Fruit fly (Drosophila melanogaster) whole organism, embryonic: ENCODE results near the gene dsd.

ENCODE experiments used
- BEAF-32 ChIP-seq: fragments of 200-800 bp; sonication (Bioruptor generic); optimal IDR thresholded peaks from 3 replicates; lab custom pipeline; 2017; ENCODE audit warnings: missing biosample characterization, missing genetic modification characterization, mild to moderate bottlenecking, moderate library complexity, missing genetic modification reagents
- Bteb2 ChIP-seq: fragments of 200-800 bp; sonication (Bioruptor generic); optimal IDR thresholded peaks from 2 replicates; lab custom pipeline; 2016; ENCODE audit warnings: missing biosample characterization, missing genetic modification characterization
- C15 ChIP-seq: fragments of 200-800 bp; sonication (Bioruptor generic); IDR thresholded peaks from 3 replicates; pipeline ENCODE4 v1.3.6; 2022; ENCODE audit warnings: missing biosample characterization, missing genetic modification characterization
- CG1024 ChIP-seq: fragments of 200-800 bp; sonication (Bioruptor generic); IDR thresholded peaks from 2 replicates; pipeline ENCODE4 v1.3.6; 2022; ENCODE audit warnings: missing biosample characterization, missing genetic modification characterization
- CG10431 ChIP-seq: fragments of 200-800 bp; sonication (Bioruptor generic); optimal IDR thresholded peaks from 3 replicates; lab custom pipeline; 2018; ENCODE audit warnings: missing biosample characterization, mild to moderate bottlenecking, missing genetic modification characterization
- CG13424 ChIP-seq: fragments of 200-800 bp; sonication (Bioruptor generic); optimal IDR thresholded peaks from 2 replicates; lab custom pipeline; 2019; ENCODE audit warnings: missing biosample characterization, mild to moderate bottlenecking, missing genetic modification characterization, moderate library complexity
- CG13894 ChIP-seq: fragments of 200-800 bp; sonication (Bioruptor generic); optimal IDR thresholded peaks from 3 replicates; lab custom pipeline; 2018; ENCODE audit warnings: missing biosample characterization, mild to moderate bottlenecking, missing genetic modification characterization, moderate library complexity
- CG15696 ChIP-seq: fragments of 200-800 bp; sonication (Bioruptor generic); optimal IDR thresholded peaks from 2 replicates; lab custom pipeline; 2019; ENCODE audit warnings: missing biosample characterization, mild to moderate bottlenecking, missing genetic modification characterization, moderate library complexity
- CG17612 ChIP-seq: fragments of 200-800 bp; sonication (Bioruptor generic); IDR thresholded peaks from 2 replicates; pipeline ENCODE4 v1.3.6; 2022; ENCODE audit warnings: missing biosample characterization, missing genetic modification characterization
- CG31388 ChIP-seq: fragments of 200-800 bp; sonication (Bioruptor generic); optimal IDR thresholded peaks from 2 replicates; lab custom pipeline; 2016; ENCODE audit warnings: missing biosample characterization, missing genetic modification characterization
- CG34224 ChIP-seq: fragments of 200-800 bp; sonication (Bioruptor generic); IDR thresholded peaks from 3 replicates; pipeline ENCODE4 v1.3.6; 2022; ENCODE audit warnings: missing biosample characterization, missing genetic modification characterization; ENCODE audit not compliant: partially characterized antibody
- CG4404 ChIP-seq: fragments of 200-800 bp; sonication (Bioruptor generic); IDR thresholded peaks from 2 replicates; pipeline ENCODE4 v1.3.6; 2022; ENCODE audit warnings: missing biosample characterization, missing genetic modification characterization
- CG6254 ChIP-seq: fragments of 200-800 bp; sonication (Bioruptor generic); optimal IDR thresholded peaks from 3 replicates; lab custom pipeline; 2017; ENCODE audit warnings: mild to moderate bottlenecking, missing biosample characterization, missing genetic modification reagents, missing genetic modification characterization
- CG6654 ChIP-seq: fragments of 200-800 bp; sonication (Bioruptor generic); optimal IDR thresholded peaks from 2 replicates; lab custom pipeline; 2017; ENCODE audit warnings: missing biosample characterization, mild to moderate bottlenecking, missing genetic modification characterization
- CG7372 ChIP-seq: fragments of 200-800 bp; sonication (Bioruptor generic); IDR thresholded peaks from 2 replicates; pipeline ENCODE4 v1.3.6; 2022; ENCODE audit warnings: missing biosample characterization, missing genetic modification characterization
- D19B ChIP-seq: fragments of 200-800 bp; sonication (Bioruptor generic); optimal IDR thresholded peaks from 2 replicates; lab custom pipeline; 2017; ENCODE audit warnings: missing biosample characterization, mild to moderate bottlenecking, missing genetic modification characterization
- E2f2 ChIP-seq: fragments of 200-800 bp; sonication (Bioruptor generic); IDR thresholded peaks from 2 replicates; pipeline ENCODE4 v1.3.6; 2022; ENCODE audit warnings: missing biosample characterization, missing genetic modification characterization
- H2.0 ChIP-seq: fragments of 200-800 bp; sonication (Bioruptor generic); IDR thresholded peaks from 2 replicates; pipeline ENCODE4 v1.3.6; 2022; ENCODE audit warnings: missing biosample characterization, missing genetic modification characterization
- HHEX ChIP-seq: fragments of 200-800 bp; sonication (Bioruptor generic); optimal IDR thresholded peaks from 3 replicates; lab custom pipeline; 2017; ENCODE audit warnings: missing biosample characterization, mild to moderate bottlenecking, missing genetic modification characterization, missing genetic modification reagents
- Hey ChIP-seq: fragments of 200-800 bp; sonication (Bioruptor generic); optimal IDR thresholded peaks from 3 replicates; lab custom pipeline; 2018; ENCODE audit warnings: missing biosample characterization, mild to moderate bottlenecking, missing genetic modification characterization
- NfI ChIP-seq: fragments of 200-800 bp; sonication (Bioruptor generic); optimal IDR thresholded peaks from 3 replicates; lab custom pipeline; 2018; ENCODE audit warnings: missing biosample characterization, mild to moderate bottlenecking, missing genetic modification characterization, moderate library complexity
- Poxn ChIP-seq: fragments of 200-800 bp; sonication (Bioruptor generic); IDR thresholded peaks from 2 replicates; pipeline ENCODE4 v1.3.6; 2022; ENCODE audit warnings: missing biosample characterization, missing genetic modification characterization
- Side ChIP-seq: fragments of 200-800 bp; sonication (Bioruptor generic); optimal IDR thresholded peaks from 2 replicates; lab custom pipeline; 2016; ENCODE audit warnings: missing biosample characterization, missing genetic modification characterization
- Sox100B ChIP-seq: fragments of 200-800 bp; sonication (Bioruptor generic); optimal IDR thresholded peaks from 3 replicates; lab custom pipeline; 2018; ENCODE audit warnings: missing biosample characterization, mild to moderate bottlenecking, missing genetic modification characterization
- Sox102F ChIP-seq: fragments of 200-800 bp; sonication (Bioruptor generic); optimal IDR thresholded peaks from 2 replicates; lab custom pipeline; 2018; ENCODE audit warnings: missing biosample characterization, mild to moderate bottlenecking, missing genetic modification characterization, moderate library complexity
- TFAM ChIP-seq: fragments of 200-800 bp; sonication (Bioruptor generic); optimal IDR thresholded peaks from 2 replicates; lab custom pipeline; 2017; ENCODE audit warnings: missing biosample characterization, missing genetic modification characterization, inconsistent platforms
- ab ChIP-seq: fragments of 200-800 bp; sonication (Bioruptor generic); optimal IDR thresholded peaks from 2 replicates; lab custom pipeline; 2016; ENCODE audit warnings: missing biosample characterization, missing genetic modification characterization
- ac ChIP-seq: fragments of 200-800 bp; sonication (Bioruptor generic); optimal IDR thresholded peaks from 3 replicates; lab custom pipeline; 2017; ENCODE audit warnings: missing biosample characterization, mild to moderate bottlenecking, missing genetic modification characterization
- chif ChIP-seq, 2 experiments: fragments of 200-800 bp; sonication (Bioruptor generic); optimal IDR thresholded peaks; 3 replicates each; lab custom pipeline; 2016; ENCODE audit warnings: missing biosample characterization in 2 of 2, missing genetic modification characterization in 2 of 2
- cwo ChIP-seq: fragments of 200-800 bp; sonication (Bioruptor generic); optimal IDR thresholded peaks from 3 replicates; lab custom pipeline; 2017; ENCODE audit warnings: missing biosample characterization, missing genetic modification characterization, mild to moderate bottlenecking, moderate library complexity, missing genetic modification reagents
- disco-r ChIP-seq: fragments of 200-800 bp; sonication (Bioruptor generic); optimal IDR thresholded peaks from 2 replicates; lab custom pipeline; 2016; ENCODE audit warnings: missing biosample characterization, missing genetic modification characterization
- dmrt99B ChIP-seq: fragments of 200-800 bp; sonication (Bioruptor generic); optimal IDR thresholded peaks from 2 replicates; lab custom pipeline; 2018; ENCODE audit warnings: missing biosample characterization, mild to moderate bottlenecking, missing genetic modification characterization, moderate library complexity
- gro ChIP-seq: fragments of 200-800 bp; sonication (Bioruptor generic); optimal IDR thresholded peaks from 2 replicates; lab custom pipeline; 2016; ENCODE audit warnings: missing biosample characterization, missing genetic modification characterization
- lbe ChIP-seq: fragments of 200-800 bp; sonication (Bioruptor generic); optimal IDR thresholded peaks from 2 replicates; lab custom pipeline; 2016; ENCODE audit warnings: missing biosample characterization, mild to moderate bottlenecking, missing genetic modification characterization
- lilli ChIP-seq: fragments of 200-800 bp; sonication (Bioruptor generic); optimal IDR thresholded peaks from 3 replicates; lab custom pipeline; 2016; ENCODE audit warnings: missing biosample characterization, missing genetic modification characterization
- mirr ChIP-seq: fragments of 200-800 bp; sonication (Bioruptor generic); optimal IDR thresholded peaks from 3 replicates; lab custom pipeline; 2018; ENCODE audit warnings: missing biosample characterization, mild to moderate bottlenecking, missing genetic modification characterization
- nmo ChIP-seq: fragments of 200-800 bp; sonication (Bioruptor generic); optimal IDR thresholded peaks from 2 replicates; lab custom pipeline; 2018; ENCODE audit warnings: missing biosample characterization, mild to moderate bottlenecking, missing genetic modification characterization, moderate library complexity
- odd ChIP-seq: fragments of 200-800 bp; sonication (Bioruptor generic); optimal IDR thresholded peaks from 2 replicates; lab custom pipeline; 2017; ENCODE audit warnings: missing biosample characterization, mild to moderate bottlenecking, missing genetic modification characterization
- pho ChIP-seq: fragments of 200-800 bp; sonication (Bioruptor generic); optimal IDR thresholded peaks from 2 replicates; lab custom pipeline; 2016; ENCODE audit warnings: missing biosample characterization, missing genetic modification characterization
- phol ChIP-seq: fragments of 200-800 bp; sonication (Bioruptor generic); optimal IDR thresholded peaks from 3 replicates; lab custom pipeline; 2018; ENCODE audit warnings: missing biosample characterization, mild to moderate bottlenecking, missing genetic modification characterization, moderate library complexity
- repo ChIP-seq: fragments of 200-800 bp; sonication (Bioruptor generic); optimal IDR thresholded peaks from 2 replicates; lab custom pipeline; 2016; ENCODE audit warnings: missing biosample characterization, missing genetic modification characterization
- ro ChIP-seq: fragments of 200-800 bp; sonication (Bioruptor generic); IDR thresholded peaks from 2 replicates; pipeline ENCODE4 v1.3.6; 2022; ENCODE audit warnings: missing biosample characterization, missing genetic modification characterization
- run ChIP-seq: fragments of 200-800 bp; sonication (Bioruptor generic); optimal IDR thresholded peaks from 3 replicates; lab custom pipeline; 2018; ENCODE audit warnings: missing biosample characterization, mild to moderate bottlenecking, missing genetic modification characterization
- salm ChIP-seq: fragments of 200-800 bp; sonication (Bioruptor generic); optimal IDR thresholded peaks from 2 replicates; lab custom pipeline; 2018; ENCODE audit warnings: missing biosample characterization, mild to moderate bottlenecking, missing genetic modification characterization
- sens-2 ChIP-seq: fragments of 200-800 bp; sonication (Bioruptor generic); IDR thresholded peaks from 2 replicates; pipeline ENCODE4 v1.3.6; 2022; ENCODE audit warnings: missing biosample characterization, missing genetic modification characterization
- sisA ChIP-seq: fragments of 200-800 bp; sonication (Bioruptor generic); IDR thresholded peaks from 2 replicates; pipeline ENCODE4 v1.3.6; 2022; ENCODE audit warnings: missing biosample characterization, missing genetic modification characterization
- slbo ChIP-seq: fragments of 200-800 bp; sonication (Bioruptor generic); IDR thresholded peaks from 2 replicates; pipeline ENCODE4 v1.3.6; 2022; ENCODE audit warnings: missing biosample characterization, missing genetic modification characterization
- trh ChIP-seq: fragments of 200-800 bp; sonication (Bioruptor generic); optimal IDR thresholded peaks from 2 replicates; lab custom pipeline; 2016; ENCODE audit warnings: missing biosample characterization, missing genetic modification characterization
- tup ChIP-seq: fragments of 200-800 bp; sonication (Bioruptor generic); optimal IDR thresholded peaks from 2 replicates; lab custom pipeline; 2016; ENCODE audit warnings: missing biosample characterization, mild to moderate bottlenecking, missing genetic modification characterization, moderate library complexity
- twi ChIP-seq: fragments of 200-800 bp; optimal IDR thresholded peaks from 2 replicates; lab custom pipeline; 2019; ENCODE audit warnings: missing biosample characterization, mild to moderate bottlenecking, missing genetic modification characterization, moderate library complexity
- z ChIP-seq: fragments of 200-800 bp; sonication (Bioruptor generic); IDR thresholded peaks from 3 replicates; pipeline ENCODE4 v1.3.6; 2022; ENCODE audit warnings: missing biosample characterization, missing genetic modification characterization

dsd gene

dm6 chr3R:27554964-27555363, 52.2 kb downstream of the dsd start (continued):
- TF ChIP-seq CG4404 (GFP tag; lab: Robert Waterston, UW) = peak; percentile 56; the same call in 1 of the 2 replicates
- peak; percentile 68 for TF ChIP-seq cwo
- peak; percentile 59 for TF ChIP-seq run
- peak; percentile 79 for TF ChIP-seq slbo (GFP tag; lab: Robert Waterston, UW)
- peak; percentile 74 for TF ChIP-seq CG1024
- peak; percentile 69 for TF ChIP-seq Side (GFP tag; lab: Kevin White, UChicago)
- peak; percentile 81 for TF ChIP-seq NfI (GFP tag; lab: Kevin White, UChicago)
- peak; percentile 42 for TF ChIP-seq gro (GFP tag; lab: Kevin White, UChicago)
- TF ChIP-seq dmrt99B = peak; percentile 92
- peak; percentile 78 for TF ChIP-seq CG6254 (GFP tag; lab: Kevin White, UChicago)
- no peak for TF ChIP-seq TFAM (GFP tag; lab: Kevin White, UChicago)
- TF ChIP-seq CG15696 (tag; lab: Kevin White, UChicago) = peak; percentile 47
- TF ChIP-seq ac (GFP tag; lab: Kevin White, UChicago) = peak; percentile 53
- TF ChIP-seq CG13894 (tag; lab: Kevin White, UChicago) = no peak
- peak; percentile 53 for TF ChIP-seq trh (GFP tag; lab: Kevin White, UChicago)
- TF ChIP-seq salm (tag; lab: Kevin White, UChicago) = peak; percentile 83
- peak; percentile 74 for TF ChIP-seq sisA
- no peak for TF ChIP-seq C15 (GFP tag; lab: Robert Waterston, UW)
- TF ChIP-seq HHEX = peak; percentile 81
- 0 out of 3 replicates have a peak, but pooled peaks have one; percentile 18 for TF ChIP-seq z (GFP tag; lab: Robert Waterston, UW)
- peak; percentile 91 for TF ChIP-seq Sox102F (GFP tag; lab: Kevin White, UChicago)
- peak; percentile 25 for TF ChIP-seq CG31388 (GFP tag; lab: Kevin White, UChicago)
- peak; percentile 23 for TF ChIP-seq Bteb2 (GFP tag; lab: Kevin White, UChicago)
- no peak for TF ChIP-seq CG34224 (GFP tag; lab: Robert Waterston, UW)
- peak; percentile 43 for TF ChIP-seq D19B (GFP tag; lab: Kevin White, UChicago)
- TF ChIP-seq CG6654 (GFP tag; lab: Kevin White, UChicago) = peak; percentile 62
- peak; percentile 61 for TF ChIP-seq lilli (GFP tag; lab: Kevin White, UChicago)
- peak; percentile 45 for TF ChIP-seq repo
- peak; percentile 66 for TF ChIP-seq odd
- peak; percentile 54 for TF ChIP-seq ab (GFP tag; lab: Kevin White, UChicago)
- peak; percentile 78 to 83 for TF ChIP-seq chif (GFP tag; optimal IDR thresholded peaks at IDR 0.05; lab: Kevin White, UChicago)
- TF ChIP-seq pho (GFP tag; lab: Kevin White, UChicago) = peak; percentile 51
- TF ChIP-seq Poxn = no peak
- peak; percentile 47 for TF ChIP-seq CG10431 (GFP tag; lab: Kevin White, UChicago)
- peak; percentile 35 for TF ChIP-seq disco-r (GFP tag; lab: Kevin White, UChicago)
- peak; percentile 73 for TF ChIP-seq H2.0
- peak; percentile 51; the same call in 1 of the 2 replicates for TF ChIP-seq CG17612 (GFP tag; lab: Robert Waterston, UW)
- peak; percentile 81 for TF ChIP-seq Sox100B (GFP tag; lab: Kevin White, UChicago)
- TF ChIP-seq CG13424 (tag; lab: Kevin White, UChicago) = peak; percentile 84
- TF ChIP-seq ro (GFP tag; lab: Robert Waterston, UW) = 0 out of 2 replicates have a peak, but pooled peaks have one; percentile 33
- no peak for TF ChIP-seq mirr
- peak; percentile 54 for TF ChIP-seq E2f2 (GFP tag; lab: Robert Waterston, UW)
- TF ChIP-seq Hey (tag; lab: Kevin White, UChicago) = peak; percentile 19
- peak; percentile 90 for TF ChIP-seq phol
- TF ChIP-seq tup (GFP tag; lab: Kevin White, UChicago) = peak; percentile 59
- no peak for TF ChIP-seq BEAF-32 (GFP tag; lab: Kevin White, UChicago)
- TF ChIP-seq nmo (GFP tag; lab: Kevin White, UChicago) = peak; percentile 89
- peak; percentile 59 for TF ChIP-seq CG7372 (GFP tag; lab: Robert Waterston, UW)
- peak; percentile 62 for TF ChIP-seq twi (tag; lab: Kevin White, UChicago)
- TF ChIP-seq lbe = no peak
- peak; percentile 54; the same call in 1 of the 2 replicates for TF ChIP-seq sens-2 (GFP tag; lab: Robert Waterston, UW)
